Fruit fly (Drosophila melanogaster): ENCODE measurements around the gene CG3817.

Gene CG3817

DNA sequence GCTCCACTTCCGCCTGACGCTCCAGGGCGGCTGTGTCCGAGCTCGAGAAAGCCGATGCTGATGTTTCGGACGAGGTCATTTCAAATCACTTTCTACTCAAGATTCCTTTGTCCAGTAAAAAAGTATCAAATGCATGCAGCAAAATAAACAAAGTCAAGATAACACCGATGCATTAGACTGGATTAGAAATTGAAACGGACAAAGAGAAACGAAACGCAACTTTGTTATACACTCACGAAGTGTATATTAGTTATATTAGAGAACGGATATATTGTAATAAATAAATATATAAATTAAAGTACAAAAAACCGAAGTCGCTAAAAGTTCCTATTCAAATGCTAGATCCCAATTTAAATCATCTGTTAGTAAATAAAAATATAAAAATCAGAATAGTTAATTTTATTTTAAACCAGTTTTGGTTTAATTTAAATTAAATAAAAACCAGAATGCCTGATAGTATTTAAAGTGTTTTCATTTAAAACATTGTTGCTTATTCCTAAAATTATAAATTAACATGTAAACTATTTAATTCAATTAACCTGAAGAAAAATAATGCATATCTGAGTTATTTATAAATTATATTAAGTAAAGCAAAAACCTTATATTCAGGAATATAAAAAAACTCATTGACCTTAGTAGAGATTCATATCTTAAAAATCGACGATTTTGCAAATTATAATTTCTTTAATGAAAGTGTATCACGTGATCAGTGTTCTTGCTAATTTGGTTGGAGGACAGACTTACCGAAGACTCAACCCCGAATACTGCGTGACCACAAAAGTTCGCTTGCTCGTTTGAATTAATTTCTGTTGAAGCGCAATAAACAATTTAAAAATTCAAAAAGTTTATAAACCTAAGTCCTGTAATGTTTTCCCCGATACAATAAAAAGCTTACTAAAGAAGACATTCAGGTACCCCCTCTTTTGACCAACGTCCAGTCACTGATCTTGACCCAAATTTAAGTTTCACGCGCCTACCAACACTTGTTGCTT, 4.5 kb upstream of the CG3817 start, which contains the start of gene Dph2 (continued):
- TF ChIP-seq CG12659 (GFP tag; optimal IDR thresholded peaks at IDR 0.05) (peak; percentile 79), CG42726 (GFP tag; IDR thresholded peaks at IDR 0.05; ENCODE audit: partially characterized antibody) (0 out of 2 replicates have a peak, but pooled peaks have one; percentile 57), CG7357 (GFP tag; IDR thresholded peaks at IDR 0.05) (peak; percentile 37; the same call in 1 of the 3 replicates), bbx (GFP tag; IDR thresholded peaks at IDR 0.05; ENCODE audit: partially characterized antibody) (peak; percentile 33; the same call in 1 of the 2 replicates), crol (GFP tag; IDR thresholded peaks at IDR 0.05) (no peak), Drgx (GFP tag; IDR thresholded peaks at IDR 0.05) (peak; percentile 75), fd96Cb (tag; optimal IDR thresholded peaks at IDR 0.05) (peak; percentile 71), gce (GFP tag; IDR thresholded peaks at IDR 0.05) (peak; percentile 60; the same call in 1 of the 3 replicates), al (GFP tag; IDR thresholded peaks at IDR 0.05) (peak; percentile 74), otp (GFP tag; IDR thresholded peaks at IDR 0.05) (peak; percentile 54), Adf1 (GFP tag; IDR thresholded peaks at IDR 0.05) (no peak), h (optimal IDR thresholded peaks at IDR 0.05) (no peak), CG17829 (tag; optimal IDR thresholded peaks at IDR 0.05) (peak; percentile 86), pum (GFP tag; optimal IDR thresholded peaks at IDR 0.05) (peak; percentile 30), Oli (tag; optimal IDR thresholded peaks at IDR 0.05) (peak; percentile 63), Taf1 (GFP tag; IDR thresholded peaks at IDR 0.05) (peak; percentile 18; the same call in 1 of the 2 replicates), zfh1 (GFP tag; IDR thresholded peaks at IDR 0.05) (peak; percentile 80), CG3838 (GFP tag; optimal IDR thresholded peaks at IDR 0.05) (no peak), Fer3 (tag; optimal IDR thresholded peaks at IDR 0.05) (peak; percentile 84), hb (GFP tag; IDR thresholded peaks at IDR 0.05; ENCODE audit: partially characterized antibody) (no peak), lov (optimal IDR thresholded peaks at IDR 0.05) (no peak), lov (GFP tag; IDR thresholded peaks at IDR 0.05) (peak; percentile 58; the same call in 1 of the 3 replicates), CG33557 (GFP tag; optimal IDR thresholded peaks at IDR 0.05) (peak; percentile 55), Rfx (GFP tag; IDR thresholded peaks at IDR 0.05) (peak; percentile 86), CHES-1-like (GFP tag; optimal IDR thresholded peaks at IDR 0.05) (peak; percentile 27), lola (GFP tag; optimal IDR thresholded peaks at IDR 0.05) (peak in 1 of 3 experiments; percentile 73), CG5245 (GFP tag; optimal IDR thresholded peaks at IDR 0.05) (no peak), PHDP (tag; optimal IDR thresholded peaks at IDR 0.05) (peak; percentile 80), CG10462 (GFP tag; optimal IDR thresholded peaks at IDR 0.05) (no peak), CG7786 (GFP tag; optimal IDR thresholded peaks at IDR 0.05) (peak; percentile 20), CG9876 (GFP tag; optimal IDR thresholded peaks at IDR 0.05) (peak; percentile 39), CG10209 (GFP tag; optimal IDR thresholded peaks at IDR 0.05) (peak; percentile 48), MBD-R2 (GFP tag; IDR thresholded peaks at IDR 0.05) (peak; percentile 67)

DNA sequence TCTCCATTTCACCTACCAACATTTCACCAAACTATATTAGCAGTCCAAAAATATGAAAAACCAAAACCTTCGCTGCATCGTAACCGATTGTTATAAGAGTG, 3.9 kb upstream of the CG3817 start, which contains the start of gene CG14860:
CG14860 (plus strand) TSS at position 2 of the 101 bp plus-strand sequence.
- no peak for TF ChIP-seq Dip2 (GFP tag; IDR thresholded peaks at IDR 0.05)
- TF ChIP-seq MBD-R2 (GFP tag; IDR thresholded peaks at IDR 0.05) = peak; percentile 3; the same call in 1 of the 2 replicates
- TF ChIP-seq pita (GFP tag; optimal IDR thresholded peaks at IDR 0.05) = peak; percentile 11
- no peak for TF ChIP-seq CG7963 (GFP tag; IDR thresholded peaks at IDR 0.05; ENCODE audit: partially characterized antibody)
- TF ChIP-seq p53 (GFP tag; optimal IDR thresholded peaks at IDR 0.05) = no peak
- TF ChIP-seq CG6765 (GFP tag; optimal IDR thresholded peaks at IDR 0.05) = no peak
- peak; percentile 20 for TF ChIP-seq Sin3A (optimal IDR thresholded peaks at IDR 0.05)
- TF ChIP-seq CG3995 (GFP tag; optimal IDR thresholded peaks at IDR 0.05) = no peak
- peak; percentile 5 for TF ChIP-seq gfzf (GFP tag; optimal IDR thresholded peaks at IDR 0.05)
- no peak for TF ChIP-seq CG8478 (optimal IDR thresholded peaks at IDR 0.05)
